Worm (Caenorhabditis elegans) whole organism, late embryonic: Measurements from ENCODE around the gene sbds-1.

ENCODE experiments used
- C08G9.2 ChIP-seq: sonication (generic microtip); optimal IDR thresholded peaks from 2 replicates; lab custom pipeline; 2016; ENCODE audit warnings: mild to moderate bottlenecking, missing genetic modification characterization, moderate library complexity, missing compliant biosample characterization
- C38D4.7 ChIP-seq: fragments of 200-800 bp; sonication (Bioruptor generic); optimal IDR thresholded peaks from 2 replicates; lab custom pipeline; 2018; ENCODE audit warnings: mild to moderate bottlenecking, missing genetic modification characterization, moderate library complexity, missing compliant biosample characterization
- K02D7.2 ChIP-seq: sonication (generic microtip); optimal IDR thresholded peaks from 2 replicates; lab custom pipeline; 2017; ENCODE audit warnings: mild to moderate bottlenecking, missing genetic modification characterization, missing compliant biosample characterization
- K09A11.1 ChIP-seq: sonication (generic microtip); optimal IDR thresholded peaks from 2 replicates; lab custom pipeline; 2017; ENCODE audit warnings: antibody characterized with exemption, mild to moderate bottlenecking, missing genetic modification characterization, missing compliant biosample characterization; ENCODE audit not compliant: insufficient read depth
- T23F11.4 ChIP-seq: fragments of 200-800 bp; sonication (Bioruptor generic); optimal IDR thresholded peaks from 2 replicates; lab custom pipeline; 2018; ENCODE audit warnings: mild to moderate bottlenecking, missing genetic modification characterization, missing compliant biosample characterization
- ama-1 ChIP-seq: fragments of 150-350 bp; optimal IDR thresholded peaks from 2 replicates; lab custom pipeline; 2014
- ceh-18 ChIP-seq: sonication (generic microtip); optimal IDR thresholded peaks from 2 replicates; lab custom pipeline; 2016; ENCODE audit warnings: missing genetic modification characterization, missing compliant biosample characterization
- ceh-19 ChIP-seq: fragments of 200-800 bp; sonication (Bioruptor generic); optimal IDR thresholded peaks from 2 replicates; lab custom pipeline; 2018; ENCODE audit warnings: mild to moderate bottlenecking, missing genetic modification characterization, missing compliant biosample characterization
- ceh-22 ChIP-seq: sonication (generic microtip); optimal IDR thresholded peaks from 2 replicates; lab custom pipeline; 2017; ENCODE audit warnings: missing biosample characterization, missing genetic modification characterization
- ceh-30 ChIP-seq: fragments of 150-350 bp; optimal IDR thresholded peaks from 2 replicates; lab custom pipeline; 2014; ENCODE audit warnings: missing biosample characterization, missing genetic modification characterization
- ceh-34 ChIP-seq: sonication (generic microtip); optimal IDR thresholded peaks from 2 replicates; lab custom pipeline; 2016; ENCODE audit warnings: mild to moderate bottlenecking, missing genetic modification characterization, missing compliant biosample characterization
- ceh-45 ChIP-seq: fragments of 200-800 bp; sonication (Bioruptor generic); IDR thresholded peaks from 2 replicates; pipeline ENCODE4 v1.3.6; 2022; ENCODE audit warnings: missing genetic modification reagents, missing genetic modification characterization, missing compliant biosample characterization
- ceh-48 ChIP-seq: sonication (generic microtip); optimal IDR thresholded peaks from 2 replicates; lab custom pipeline; 2016; ENCODE audit warnings: missing genetic modification characterization, inconsistent platforms, missing compliant biosample characterization
- ceh-6 ChIP-seq: fragments of 200-800 bp; sonication (Bioruptor generic); optimal IDR thresholded peaks from 2 replicates; lab custom pipeline; 2018; ENCODE audit warnings: mild to moderate bottlenecking, missing genetic modification characterization, missing compliant biosample characterization
- ceh-9 ChIP-seq: sonication (generic microtip); optimal IDR thresholded peaks from 2 replicates; lab custom pipeline; 2016; ENCODE audit warnings: mild to moderate bottlenecking, missing genetic modification characterization, inconsistent platforms, missing compliant biosample characterization
- dve-1 ChIP-seq: sonication (generic microtip); optimal IDR thresholded peaks from 2 replicates; lab custom pipeline; 2017; ENCODE audit warnings: antibody characterized with exemption, mild to moderate bottlenecking, missing genetic modification characterization, missing compliant biosample characterization
- elt-4 ChIP-seq: sonication (generic microtip); optimal IDR thresholded peaks from 2 replicates; lab custom pipeline; 2016; ENCODE audit warnings: missing genetic modification characterization, missing compliant biosample characterization
- ets-4 ChIP-seq: sonication (generic microtip); optimal IDR thresholded peaks from 2 replicates; lab custom pipeline; 2016; ENCODE audit warnings: missing genetic modification characterization, missing compliant biosample characterization
- fax-1 ChIP-seq: sonication (generic microtip); optimal IDR thresholded peaks from 2 replicates; lab custom pipeline; 2016; ENCODE audit warnings: missing genotype, missing genetic modification characterization, missing compliant biosample characterization
- fkh-6 ChIP-seq: sonication (generic microtip); optimal IDR thresholded peaks from 2 replicates; lab custom pipeline; 2016; ENCODE audit warnings: missing genetic modification characterization, missing compliant biosample characterization
- gmeb-2 ChIP-seq: sonication (generic microtip); optimal IDR thresholded peaks from 2 replicates; lab custom pipeline; 2016; ENCODE audit warnings: missing genetic modification characterization, inconsistent platforms, missing compliant biosample characterization
- hlh-13 ChIP-seq: fragments of 200-800 bp; sonication (Bioruptor generic); optimal IDR thresholded peaks from 2 replicates; lab custom pipeline; 2018; ENCODE audit warnings: mild to moderate bottlenecking, missing genetic modification characterization, missing compliant biosample characterization
- hlh-15 ChIP-seq: sonication (generic microtip); optimal IDR thresholded peaks from 2 replicates; lab custom pipeline; 2016; ENCODE audit warnings: missing genetic modification characterization, missing compliant biosample characterization
- hlh-6 ChIP-seq: sonication (generic microtip); optimal IDR thresholded peaks from 2 replicates; lab custom pipeline; 2016; ENCODE audit warnings: missing genotype, missing genetic modification characterization, missing compliant biosample characterization
- hlh-8 ChIP-seq: sonication (generic microtip); optimal IDR thresholded peaks from 2 replicates; lab custom pipeline; 2016; ENCODE audit warnings: missing genotype, missing genetic modification characterization, missing compliant biosample characterization
- lim-6 ChIP-seq: sonication (generic microtip); optimal IDR thresholded peaks from 2 replicates; lab custom pipeline; 2016; ENCODE audit warnings: missing genetic modification characterization, missing compliant biosample characterization
- madf-2 ChIP-seq: sonication (generic microtip); optimal IDR thresholded peaks from 2 replicates; lab custom pipeline; 2017; ENCODE audit warnings: missing genetic modification characterization, missing compliant biosample characterization
- nfya-1 ChIP-seq: sonication (generic microtip); optimal IDR thresholded peaks from 2 replicates; lab custom pipeline; 2017; ENCODE audit warnings: missing genetic modification characterization, mild to moderate bottlenecking, missing compliant biosample characterization, antibody characterized with exemption, moderate library complexity
- nhr-11 ChIP-seq: fragments of 150-350 bp; optimal IDR thresholded peaks from 2 replicates; lab custom pipeline; 2014; ENCODE audit warnings: missing biosample characterization, missing genetic modification characterization
- nhr-232 ChIP-seq: sonication (generic microtip); optimal IDR thresholded peaks from 2 replicates; lab custom pipeline; 2016; ENCODE audit warnings: missing genetic modification characterization, missing compliant biosample characterization
- odd-2 ChIP-seq: sonication (generic microtip); optimal IDR thresholded peaks from 2 replicates; lab custom pipeline; 2017; ENCODE audit warnings: antibody characterized with exemption, mild to moderate bottlenecking, missing genetic modification characterization, missing compliant biosample characterization
- pag-3 ChIP-seq: sonication (generic microtip); optimal IDR thresholded peaks from 2 replicates; lab custom pipeline; 2016; ENCODE audit warnings: missing compliant biosample characterization, missing genetic modification characterization, borderline replicate concordance
- pax-1 ChIP-seq: fragments of 150-350 bp; optimal IDR thresholded peaks from 2 replicates; lab custom pipeline; 2014; ENCODE audit warnings: missing biosample characterization, missing genetic modification characterization
- pha-4 ChIP-seq: fragments of 150-350 bp; optimal IDR thresholded peaks from 2 replicates; lab custom pipeline; 2018; ENCODE audit warnings: missing biosample characterization, missing genetic modification reagents, missing genetic modification characterization
- pqm-1 ChIP-seq: sonication (generic microtip); optimal IDR thresholded peaks from 2 replicates; lab custom pipeline; 2016; ENCODE audit warnings: missing genetic modification characterization, missing compliant biosample characterization
- pros-1 ChIP-seq: fragments of 150-350 bp; optimal IDR thresholded peaks from 2 replicates; lab custom pipeline; 2014; ENCODE audit warnings: missing biosample characterization, missing genetic modification reagents, missing genetic modification characterization
- rnt-1 ChIP-seq: sonication (generic microtip); optimal IDR thresholded peaks from 2 replicates; lab custom pipeline; 2016; ENCODE audit warnings: missing genetic modification characterization, missing compliant biosample characterization
- sdc-2 ChIP-seq: sonication (generic microtip); optimal IDR thresholded peaks from 2 replicates; lab custom pipeline; 2016; ENCODE audit warnings: missing genotype, missing genetic modification characterization, missing compliant biosample characterization
- syd-9 ChIP-seq: sonication (generic microtip); optimal IDR thresholded peaks from 2 replicates; lab custom pipeline; 2016; ENCODE audit warnings: mild to moderate bottlenecking, missing genetic modification characterization, moderate library complexity, missing compliant biosample characterization
- tbx-2 ChIP-seq: sonication (generic microtip); optimal IDR thresholded peaks from 2 replicates; lab custom pipeline; 2016; ENCODE audit warnings: missing genetic modification characterization, missing compliant biosample characterization
- ttx-3 ChIP-seq: sonication (generic microtip); optimal IDR thresholded peaks from 2 replicates; lab custom pipeline; 2016; ENCODE audit warnings: missing genetic modification reagents, missing genetic modification characterization, missing compliant biosample characterization
- unc-55 ChIP-seq: sonication (generic microtip); optimal IDR thresholded peaks from 2 replicates; lab custom pipeline; 2017; ENCODE audit warnings: missing biosample characterization, missing genetic modification reagents, missing genetic modification characterization
- unc-86 ChIP-seq: sonication (generic microtip); optimal IDR thresholded peaks from 2 replicates; lab custom pipeline; 2016; ENCODE audit warnings: missing genetic modification characterization, missing compliant biosample characterization
- zip-5 ChIP-seq: sonication (generic microtip); optimal IDR thresholded peaks from 2 replicates; lab custom pipeline; 2016; ENCODE audit warnings: missing genetic modification characterization, missing compliant biosample characterization
- ztf-16 ChIP-seq: sonication (generic microtip); optimal IDR thresholded peaks from 2 replicates; lab custom pipeline; 2017; ENCODE audit warnings: missing genetic modification characterization, missing compliant biosample characterization

sbds-1 gene

DNA sequence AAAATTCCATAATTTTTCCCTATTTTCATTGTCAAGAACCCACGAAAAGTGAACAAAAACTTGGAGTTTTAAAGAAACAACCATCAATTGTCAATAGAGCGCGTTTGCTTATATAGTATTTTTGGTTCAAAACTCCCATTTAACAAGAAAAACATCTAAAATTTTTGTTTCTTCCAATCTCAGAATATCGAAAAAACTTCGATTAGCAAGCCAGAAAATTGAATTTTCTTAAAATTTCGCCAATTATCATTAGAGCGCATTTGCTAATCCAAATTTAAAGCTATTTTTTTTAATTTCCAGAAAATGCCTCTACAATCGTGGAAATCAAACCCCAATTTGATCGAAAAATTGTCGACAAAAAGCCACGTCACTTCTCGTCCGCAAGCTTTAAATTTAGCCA is 8.2 kb upstream of the sbds-1 start, which contains the start of gene orai-1:
orai-1 (plus strand) TSS at position 301 of the 400 bp plus-strand sequence.
- TF ChIP-seq elt-4 (tag; lab: Kevin White, UChicago): no peak
- no peak for TF ChIP-seq pros-1
- no peak for TF ChIP-seq ceh-30
- TF ChIP-seq T23F11.4 (GFP tag; lab: Kevin White, UChicago): no peak
- no peak for TF ChIP-seq pax-1
- TF ChIP-seq ttx-3 (tag; lab: Kevin White, UChicago): no peak
- no peak for TF ChIP-seq ztf-16 (tag; lab: Kevin White, UChicago)
- no peak for TF ChIP-seq hlh-6 (tag; lab: Kevin White, UChicago)
- no peak for TF ChIP-seq ets-4 (tag; lab: Kevin White, UChicago)
- TF ChIP-seq ceh-22 (tag; lab: Kevin White, UChicago): no peak
- TF ChIP-seq, all 69 proteins: peak for 0

DNA sequence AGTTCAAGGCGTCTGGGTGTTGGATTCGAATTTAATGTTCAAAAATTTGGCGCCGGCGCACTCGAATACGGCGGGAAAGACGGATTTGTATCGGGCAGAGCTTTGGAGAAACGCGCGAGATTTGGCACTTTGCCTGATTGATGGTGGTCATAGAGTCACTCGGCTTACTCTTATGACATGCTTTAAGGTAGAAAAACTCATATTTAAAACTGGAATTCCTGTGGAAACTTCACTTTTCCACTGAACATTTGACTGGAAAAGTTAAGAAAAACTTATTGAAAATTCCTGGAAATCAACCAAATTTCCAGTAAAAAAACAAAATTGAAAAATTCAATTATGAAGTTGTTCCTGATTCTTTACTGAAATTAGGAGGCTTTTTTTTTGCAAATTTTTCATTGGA is 6.4 kb upstream of the sbds-1 start:
- TF ChIP-seq ztf-16 (tag; lab: Kevin White, UChicago) (no peak), hlh-13 (no peak), sdc-2 (tag; lab: Kevin White, UChicago) (no peak), C08G9.2 (no peak), ceh-30 (no peak), pqm-1 (tag; lab: Kevin White, UChicago) (no peak), tbx-2 (tag; lab: Kevin White, UChicago) (no peak), nfya-1 (tag; lab: Kevin White, UChicago) (no peak), dve-1 (tag; lab: Kevin White, UChicago) (no peak), pros-1 (no peak), hlh-15 (tag; lab: Kevin White, UChicago) (no peak)

DNA sequence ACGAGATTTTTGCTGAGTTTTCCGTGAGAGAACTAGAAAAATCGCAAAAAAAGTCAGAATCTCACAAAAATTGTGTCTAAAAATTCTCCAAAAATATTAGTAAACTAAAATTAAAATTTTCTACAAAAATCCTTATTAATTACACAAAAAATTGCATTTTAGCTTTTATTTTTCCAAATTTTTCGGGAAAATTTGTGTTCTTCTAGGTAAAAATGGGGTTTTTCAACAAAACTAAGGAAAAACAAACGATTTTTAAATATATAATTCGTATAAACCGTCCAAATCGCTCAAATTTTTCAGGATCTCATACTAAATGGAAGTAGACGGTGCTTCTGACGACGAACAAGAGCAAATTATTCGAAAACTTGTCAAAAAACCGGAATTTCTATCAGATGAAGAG is 3.5 kb upstream of the sbds-1 start, which contains the start of gene W06E11.1:
W06E11.1 (plus strand) TSS at position 301 of the 400 bp plus-strand sequence.
- TF ChIP-seq ets-4 (tag; lab: Kevin White, UChicago): no peak
- no peak for TF ChIP-seq ceh-18 (tag; lab: Kevin White, UChicago)
- TF ChIP-seq pax-1: no peak
- TF ChIP-seq, all 69 proteins: peak for 0

DNA sequence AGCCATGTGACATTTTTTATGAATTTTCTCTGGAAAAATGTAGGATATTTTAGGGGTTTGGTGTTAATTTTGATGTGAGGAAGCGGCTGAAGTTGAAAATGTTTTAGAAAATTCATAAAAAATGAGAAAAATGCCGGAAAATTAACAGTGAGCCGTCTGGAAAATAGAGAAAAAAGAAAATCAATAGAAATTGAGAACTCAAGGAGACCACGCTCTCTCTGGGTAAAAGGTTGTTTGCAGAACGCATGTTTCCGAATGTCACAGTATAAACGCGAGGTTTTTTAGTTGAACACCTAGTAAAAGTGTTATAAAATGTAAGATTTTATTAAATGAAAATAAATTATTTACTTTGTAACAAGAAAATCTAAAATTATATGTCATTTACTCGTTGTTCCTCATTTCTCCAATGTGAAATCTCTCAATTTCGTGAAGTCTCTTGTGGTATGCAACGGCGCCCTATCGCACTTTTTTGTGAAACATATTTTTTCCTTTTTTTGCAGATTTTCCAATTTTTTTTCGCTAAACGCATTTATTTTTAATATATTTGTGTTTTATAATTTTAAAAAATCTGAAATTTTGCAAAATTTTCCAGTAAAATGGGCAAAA is 2.1 kb upstream of the sbds-1 start, which contains the start of the genes tag-266 and tag-267:
tag-266 (minus strand) TSS at position 29 of the 606 bp plus-strand sequence.
tag-267 (plus strand) TSS at position 593 of the 606 bp plus-strand sequence.
- no peak for TF ChIP-seq unc-55
- TF ChIP-seq K09A11.1: no peak
- TF ChIP-seq lim-6 (tag; lab: Kevin White, UChicago): peak; percentile 76
- TF ChIP-seq hlh-6 (tag; lab: Kevin White, UChicago): no peak
- TF ChIP-seq K02D7.2 (tag; lab: Kevin White, UChicago): peak; percentile 63
- no peak for TF ChIP-seq ceh-45 (GFP tag; lab: Robert Waterston, UW)
- TF ChIP-seq odd-2 (tag; lab: Kevin White, UChicago): no peak
- no peak for TF ChIP-seq ceh-6 (GFP tag; lab: Kevin White, UChicago)
- TF ChIP-seq pha-4 (tag; lab: Kevin White, UChicago): no peak
- TF ChIP-seq nfya-1 (tag; lab: Kevin White, UChicago): peak; percentile 19
- TF ChIP-seq zip-5 (tag; lab: Kevin White, UChicago): peak; percentile 98
- peak; percentile 98 for TF ChIP-seq ceh-48 (tag; lab: Kevin White, UChicago)
- TF ChIP-seq pag-3 (tag; lab: Kevin White, UChicago): peak; percentile 22
- TF ChIP-seq ets-4 (tag; lab: Kevin White, UChicago): peak; percentile 89
- TF ChIP-seq hlh-8 (tag; lab: Kevin White, UChicago): peak; percentile 96
- peak; percentile 34 for TF ChIP-seq madf-2 (tag; lab: Kevin White, UChicago)
- TF ChIP-seq syd-9 (tag; lab: Kevin White, UChicago): no peak
- no peak for TF ChIP-seq ama-1 (lab: Kevin White, UChicago)
- peak; percentile 95 for TF ChIP-seq pqm-1 (tag; lab: Kevin White, UChicago)
- TF ChIP-seq hlh-15 (tag; lab: Kevin White, UChicago): peak; percentile 87
- peak; percentile 56 for TF ChIP-seq ceh-19 (GFP tag; lab: Kevin White, UChicago)
- TF ChIP-seq ttx-3 (tag; lab: Kevin White, UChicago): peak; percentile 58
- TF ChIP-seq fax-1 (tag; lab: Kevin White, UChicago): peak; percentile 93
- TF ChIP-seq tbx-2 (tag; lab: Kevin White, UChicago): peak; percentile 92
- TF ChIP-seq gmeb-2 (tag; lab: Kevin White, UChicago): peak; percentile 37
- TF ChIP-seq unc-86 (tag; lab: Kevin White, UChicago): peak; percentile 89
- no peak for TF ChIP-seq nhr-11
- no peak for TF ChIP-seq pros-1
- TF ChIP-seq fkh-6: no peak
- peak; percentile 78 for TF ChIP-seq ztf-16 (tag; lab: Kevin White, UChicago)
- peak; percentile 69 for TF ChIP-seq ceh-34 (tag; lab: Kevin White, UChicago)
- no peak for TF ChIP-seq ceh-9 (tag; lab: Kevin White, UChicago)
- no peak for TF ChIP-seq nhr-232
- peak; percentile 35 for TF ChIP-seq rnt-1 (tag; lab: Kevin White, UChicago)
- TF ChIP-seq ceh-18 (tag; lab: Kevin White, UChicago): peak; percentile 59
- TF ChIP-seq C38D4.7 (GFP tag; lab: Kevin White, UChicago): peak; percentile 53
